Worm (Caenorhabditis elegans) whole organism, L3 larva: ENCODE measurements around the gene mfsd-11.

Experiments used
- aly-2 ChIP-seq: fragments of 150-350 bp; optimal IDR thresholded peaks from 2 replicates; lab custom pipeline; 2014; ENCODE audit warnings: missing biosample characterization, missing genetic modification characterization
- ama-1 ChIP-seq: fragments of 150-350 bp; optimal IDR thresholded peaks from 2 replicates; lab custom pipeline; 2018
- egl-27 ChIP-seq: sonication (generic microtip); optimal IDR thresholded peaks from 4 replicates; lab custom pipeline; 2017; ENCODE audit warnings: missing biosample characterization, missing genetic modification reagents, missing genetic modification characterization
- elt-3 ChIP-seq, 3 experiments: fragments of 150-350 bp in 1 of 3; sonication (generic microtip) in 2 of 3; optimal IDR thresholded peaks; 2 replicates in 2 of 3; 4 replicates in 1 of 3; lab custom pipeline; 2014 to 2017; ENCODE audit warnings: missing biosample characterization in 3 of 3, missing genetic modification characterization in 3 of 3
- fkh-10 ChIP-seq: sonication (generic microtip); optimal IDR thresholded peaks from 2 replicates; lab custom pipeline; 2017; ENCODE audit warnings: missing biosample characterization, missing genetic modification reagents, missing genetic modification characterization
- lsy-12 ChIP-seq: sonication (generic microtip); optimal IDR thresholded peaks from 2 replicates; lab custom pipeline; 2016; ENCODE audit warnings: mild to moderate bottlenecking, missing genetic modification characterization, missing compliant biosample characterization
- mdl-1 ChIP-seq: fragments of 150-350 bp; optimal IDR thresholded peaks from 2 replicates; lab custom pipeline; 2014; ENCODE audit warnings: missing biosample characterization, missing genetic modification characterization
- nfya-1 ChIP-seq: sonication (generic microtip); optimal IDR thresholded peaks from 2 replicates; lab custom pipeline; 2017; ENCODE audit warnings: missing genetic modification characterization, mild to moderate bottlenecking, missing compliant biosample characterization, antibody characterized with exemption, moderate library complexity; ENCODE audit not compliant: insufficient read depth
- nhr-11 ChIP-seq: fragments of 150-350 bp; optimal IDR thresholded peaks from 2 replicates; lab custom pipeline; 2014; ENCODE audit warnings: missing biosample characterization, missing genetic modification characterization
- nhr-12 ChIP-seq: fragments of 150-350 bp; optimal IDR thresholded peaks from 2 replicates; lab custom pipeline; 2014; ENCODE audit warnings: missing biosample characterization, missing genetic modification characterization
- nhr-25 ChIP-seq: sonication (generic microtip); optimal IDR thresholded peaks from 2 replicates; lab custom pipeline; 2017; ENCODE audit warnings: missing biosample characterization, missing genetic modification characterization
- sea-2 ChIP-seq: fragments of 150-350 bp; sonication (generic microtip); optimal IDR thresholded peaks from 4 replicates; lab custom pipeline; 2014; ENCODE audit warnings: missing biosample characterization, missing genetic modification reagents, missing genetic modification characterization
- skn-1 ChIP-seq: fragments of 150-350 bp; optimal IDR thresholded peaks from 2 replicates; lab custom pipeline; 2014; ENCODE audit warnings: missing biosample characterization, missing genetic modification characterization
- unc-62 ChIP-seq: fragments of 150-350 bp; sonication (generic microtip); optimal IDR thresholded peaks from 4 replicates; lab custom pipeline; 2014; ENCODE audit warnings: missing biosample characterization, missing genetic modification reagents, missing genetic modification characterization

ce11 chrX:12103712-12104111, 50.2 kb downstream of the mfsd-11 start, which contains the start of gene W03G11.3:
- no peak for TF ChIP-seq unc-62
- TF ChIP-seq skn-1 (tag; lab: Kevin White, UChicago): no peak
- no peak for TF ChIP-seq egl-27
- TF ChIP-seq fkh-10 (GFP tag; lab: Kevin White, UChicago): no peak
- no peak for TF ChIP-seq ama-1
- TF ChIP-seq elt-3 (tag; optimal IDR thresholded peaks at IDR 0.05; lab: Kevin White, UChicago): no peak
- no peak for TF ChIP-seq nfya-1
- TF ChIP-seq sea-2: no peak
- TF ChIP-seq nhr-25: no peak
- TF ChIP-seq aly-2 (tag; lab: Kevin White, UChicago): no peak
- no peak for TF ChIP-seq lsy-12 (tag; lab: Kevin White, UChicago)
- no peak for TF ChIP-seq nhr-11 (tag; lab: Kevin White, UChicago)
- no peak for TF ChIP-seq nhr-12
- no peak for TF ChIP-seq mdl-1 (tag; lab: Kevin White, UChicago)
